Fruit fly (Drosophila melanogaster) whole organism, prepupa: ENCODE results near the gene CG7368.

Source experiments
- CG10669 ChIP-seq: fragments of 200-800 bp; sonication (Bioruptor generic); optimal IDR thresholded peaks from 3 replicates; lab custom pipeline; 2018; ENCODE audit warnings: missing biosample characterization, mild to moderate bottlenecking, missing genetic modification characterization, moderate library complexity
- CG11294 ChIP-seq: fragments of 200-800 bp; sonication (Bioruptor generic); IDR thresholded peaks from 2 replicates; pipeline ENCODE4 v1.3.6; 2022; ENCODE audit warnings: missing biosample characterization, missing genetic modification characterization
- CG11762 ChIP-seq: fragments of 200-800 bp; sonication (Bioruptor generic); optimal IDR thresholded peaks from 3 replicates; lab custom pipeline; 2016; ENCODE audit warnings: missing biosample characterization, missing genetic modification characterization; ENCODE audit not compliant: insufficient read depth
- CG15336 ChIP-seq: fragments of 200-800 bp; sonication (Bioruptor generic); IDR thresholded peaks from 2 replicates; pipeline ENCODE4 v1.3.6; 2022; ENCODE audit warnings: missing biosample characterization, missing genetic modification characterization
- CG1621 ChIP-seq: fragments of 200-800 bp; sonication (Bioruptor generic); optimal IDR thresholded peaks from 3 replicates; lab custom pipeline; 2018; ENCODE audit warnings: missing biosample characterization, mild to moderate bottlenecking, missing genetic modification characterization
- CG16779 ChIP-seq: fragments of 200-800 bp; sonication (Bioruptor generic); optimal IDR thresholded peaks from 3 replicates; lab custom pipeline; 2017; ENCODE audit warnings: missing biosample characterization, mild to moderate bottlenecking, missing genetic modification characterization
- CG31627 ChIP-seq: fragments of 200-800 bp; sonication (Bioruptor generic); optimal IDR thresholded peaks from 3 replicates; lab custom pipeline; 2016; ENCODE audit warnings: missing biosample characterization, missing genetic modification characterization
- CG3919 ChIP-seq: fragments of 200-800 bp; sonication (Bioruptor generic); optimal IDR thresholded peaks from 3 replicates; lab custom pipeline; 2016; ENCODE audit warnings: missing biosample characterization, missing genetic modification characterization
- CG6163 ChIP-seq: fragments of 200-800 bp; sonication (Bioruptor generic); IDR thresholded peaks from 3 replicates; pipeline ENCODE4 v1.3.6; 2022; ENCODE audit warnings: missing biosample characterization, missing genetic modification characterization
- CG6276 ChIP-seq: fragments of 200-800 bp; sonication (Bioruptor generic); optimal IDR thresholded peaks from 2 replicates; lab custom pipeline; 2017; ENCODE audit warnings: missing biosample characterization, mild to moderate bottlenecking, missing genetic modification characterization
- CG6808 ChIP-seq: fragments of 200-800 bp; sonication (Bioruptor generic); optimal IDR thresholded peaks from 3 replicates; lab custom pipeline; 2017; ENCODE audit warnings: missing biosample characterization, missing genetic modification characterization, mild to moderate bottlenecking, moderate library complexity, missing genetic modification reagents
- CG6854 ChIP-seq: fragments of 200-800 bp; sonication (Bioruptor generic); optimal IDR thresholded peaks from 2 replicates; lab custom pipeline; 2017; ENCODE audit warnings: missing biosample characterization, mild to moderate bottlenecking, missing genetic modification characterization
- CG7368 ChIP-seq: fragments of 200-800 bp; sonication (Bioruptor generic); optimal IDR thresholded peaks from 3 replicates; lab custom pipeline; 2016; ENCODE audit warnings: missing biosample characterization, missing genetic modification characterization
- CG8119 ChIP-seq: fragments of 200-800 bp; sonication (Bioruptor generic); IDR thresholded peaks from 3 replicates; pipeline ENCODE4 v1.3.6; 2022; ENCODE audit warnings: missing biosample characterization, missing genetic modification characterization
- CG8632 ChIP-seq: fragments of 200-800 bp; sonication (Bioruptor generic); optimal IDR thresholded peaks from 3 replicates; lab custom pipeline; 2016; ENCODE audit warnings: missing biosample characterization, missing genetic modification characterization
- Eip78C ChIP-seq: fragments of 200-800 bp; sonication (Bioruptor generic); peaks from one replicate; lab custom pipeline; 2016; ENCODE audit warnings: missing biosample characterization, missing genetic modification characterization
- Gug ChIP-seq: fragments of 200-800 bp; sonication (Bioruptor generic); IDR thresholded peaks from 2 replicates; pipeline ENCODE4 v1.3.6; 2022; ENCODE audit warnings: missing biosample characterization, missing genetic modification characterization
- Hr39 ChIP-seq: fragments of 200-800 bp; sonication (Bioruptor generic); optimal IDR thresholded peaks from 2 replicates; lab custom pipeline; 2016; ENCODE audit warnings: missing biosample characterization, missing genetic modification characterization
- Hr4 ChIP-seq: fragments of 200-800 bp; sonication (Bioruptor generic); optimal IDR thresholded peaks from 3 replicates; lab custom pipeline; 2016; ENCODE audit warnings: missing biosample characterization, missing genetic modification characterization
- OdsH ChIP-seq: fragments of 200-800 bp; sonication (Bioruptor generic); optimal IDR thresholded peaks from 3 replicates; lab custom pipeline; 2016; ENCODE audit warnings: missing biosample characterization, missing genetic modification characterization
- Sox15 ChIP-seq: fragments of 200-800 bp; sonication (Bioruptor generic); optimal IDR thresholded peaks from 3 replicates; lab custom pipeline; 2016; ENCODE audit warnings: missing biosample characterization, missing genetic modification characterization
- acj6 ChIP-seq: fragments of 200-800 bp; sonication (Bioruptor generic); optimal IDR thresholded peaks from 3 replicates; lab custom pipeline; 2016; ENCODE audit warnings: missing biosample characterization, missing genetic modification characterization
- eg ChIP-seq: fragments of 200-800 bp; sonication (Bioruptor generic); IDR thresholded peaks from 3 replicates; pipeline ENCODE4 v1.3.6; 2022; ENCODE audit warnings: missing biosample characterization, missing genetic modification characterization
- fd59A ChIP-seq: fragments of 200-800 bp; sonication (Bioruptor generic); optimal IDR thresholded peaks from 2 replicates; lab custom pipeline; 2017; ENCODE audit warnings: missing biosample characterization, mild to moderate bottlenecking, missing genetic modification characterization, missing genetic modification reagents
- fkh ChIP-seq: fragments of 200-800 bp; sonication (Bioruptor generic); optimal IDR thresholded peaks from 3 replicates; lab custom pipeline; 2017; ENCODE audit warnings: missing biosample characterization, mild to moderate bottlenecking, missing genetic modification characterization, moderate library complexity
- pdm3 ChIP-seq: fragments of 200-800 bp; sonication (Bioruptor generic); optimal IDR thresholded peaks from 3 replicates; lab custom pipeline; 2016; ENCODE audit warnings: missing biosample characterization, missing genetic modification characterization
- ss ChIP-seq, 2 experiments: fragments of 200-800 bp; sonication (Bioruptor generic); optimal IDR thresholded peaks; 2 replicates in 1 of 2; 3 replicates in 1 of 2; lab custom pipeline; 2017 to 2018; ENCODE audit warnings: mild to moderate bottlenecking in 2 of 2, missing biosample characterization in 2 of 2, missing genetic modification characterization in 2 of 2, moderate library complexity in 1 of 2
- svp ChIP-seq: fragments of 200-800 bp; sonication (Bioruptor generic); peaks from one replicate; lab custom pipeline; 2016; ENCODE audit warnings: missing biosample characterization, missing genetic modification characterization
- topi ChIP-seq: fragments of 200-800 bp; sonication (Bioruptor generic); optimal IDR thresholded peaks from 3 replicates; lab custom pipeline; 2016; ENCODE audit warnings: missing biosample characterization, missing genetic modification characterization
- vri ChIP-seq: fragments of 200-800 bp; sonication (Bioruptor generic); optimal IDR thresholded peaks from 3 replicates; lab custom pipeline; 2016; ENCODE audit warnings: missing biosample characterization, mild to moderate bottlenecking, missing genetic modification characterization

Gene CG7368

DNA sequence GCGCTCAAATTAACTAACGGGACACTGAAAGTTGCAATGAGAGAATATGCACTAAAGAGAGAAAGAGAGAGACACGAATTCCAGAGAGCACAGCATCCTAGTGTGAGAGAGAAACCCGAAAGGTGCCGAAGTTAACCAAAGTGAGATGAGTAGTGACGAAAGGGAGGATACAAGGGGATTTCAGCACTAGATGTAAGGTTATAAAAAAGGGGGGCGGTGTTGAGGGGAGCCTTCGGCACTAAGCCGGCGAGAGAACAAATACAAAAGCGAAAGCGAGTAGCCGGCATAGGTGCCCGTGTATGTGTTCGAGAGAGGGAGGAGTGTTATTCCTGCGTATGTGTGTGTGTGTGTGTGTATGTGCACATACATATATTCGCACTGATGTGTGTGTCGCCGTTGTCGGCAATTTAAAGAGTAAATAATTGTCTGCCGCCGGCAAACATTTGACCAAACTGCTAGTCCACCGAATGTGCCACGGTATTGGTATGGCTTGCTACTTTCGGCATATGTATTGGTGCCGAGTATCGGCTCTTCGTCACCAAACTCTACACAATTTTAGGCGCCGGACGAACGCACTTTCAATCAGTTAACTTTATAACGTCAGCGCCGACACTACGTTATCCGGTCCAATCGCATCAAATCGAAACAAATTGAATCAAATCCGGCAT is at the start of gene CG7368:
Gene CG7368 (plus strand): TSS at position 618 of the 668 bp plus-strand sequence.
- TF ChIP-seq CG1621 (tag; lab: Kevin White, UChicago) (no peak), CG7368 (GFP tag; lab: Kevin White, UChicago) (peak; percentile 44), topi (GFP tag; lab: Kevin White, UChicago) (no peak), Eip78C (peak; percentile 34), svp (GFP tag; lab: Kevin White, UChicago) (no peak), CG11294 (no peak)

- no peak for TF ChIP-seq CG6854
- no peak for TF ChIP-seq CG16779 (tag; lab: Kevin White, UChicago)
- TF ChIP-seq Eip78C = peak; percentile 25
- peak; percentile 34 for TF ChIP-seq CG6276 (GFP tag; lab: Kevin White, UChicago)
These were observed 49.6 kb upstream of the CG7368 start for dm6 chr3L:11547302-11547994.

- no peak for TF ChIP-seq fd59A (GFP tag; lab: Kevin White, UChicago)
- no peak for TF ChIP-seq ss (GFP tag; optimal IDR thresholded peaks at IDR 0.05; lab: Kevin White, UChicago)
- TF ChIP-seq CG10669 (GFP tag; lab: Kevin White, UChicago) = no peak
- TF ChIP-seq svp (GFP tag; lab: Kevin White, UChicago) = no peak
- TF ChIP-seq acj6 (GFP tag; lab: Kevin White, UChicago) = no peak
- TF ChIP-seq Hr39 (GFP tag; lab: Kevin White, UChicago) = no peak
- no peak for TF ChIP-seq CG31627 (GFP tag; lab: Kevin White, UChicago)
- TF ChIP-seq eg (GFP tag; lab: Robert Waterston, UW) = no peak
- no peak for TF ChIP-seq OdsH (GFP tag; lab: Kevin White, UChicago)
- no peak for TF ChIP-seq Sox15 (GFP tag; lab: Kevin White, UChicago)
- TF ChIP-seq pdm3 (GFP tag; lab: Kevin White, UChicago) = no peak
- no peak for TF ChIP-seq Eip78C
These were observed 49.0 kb upstream of the CG7368 start for dm6 chr3L:11548009-11548408.

DNA sequence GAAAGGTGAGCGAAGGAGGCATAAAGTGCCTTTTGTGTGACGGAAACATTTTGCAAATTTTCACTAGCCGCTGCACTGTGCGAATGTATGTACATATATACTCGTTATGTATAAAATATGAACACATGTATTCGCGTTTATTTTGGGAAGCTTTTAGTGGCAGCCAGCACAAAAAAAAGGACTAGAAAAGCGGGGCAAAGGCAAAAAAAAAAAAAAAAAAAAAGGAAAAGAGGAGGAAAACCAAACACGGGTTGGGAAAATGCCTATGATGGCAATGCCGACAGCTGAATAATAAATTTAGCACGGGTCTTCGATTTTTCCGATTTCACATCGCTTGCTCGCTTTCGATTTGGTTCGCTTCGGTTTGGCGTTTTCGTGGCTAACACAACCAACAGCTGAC is 47.6 kb upstream of the CG7368 start:
- peak; percentile 13; the same call in 1 of the 2 replicates for TF ChIP-seq Gug (GFP tag; lab: Robert Waterston, UW)
- peak; percentile 61; the same call in 2 of the 3 replicates for TF ChIP-seq eg (GFP tag; lab: Robert Waterston, UW)
- 0 out of 2 replicates have a peak, but pooled peaks have one; percentile 27 for TF ChIP-seq CG15336 (GFP tag; lab: Robert Waterston, UW)
- no peak for TF ChIP-seq CG10669 (GFP tag; lab: Kevin White, UChicago)
- TF ChIP-seq Hr39 (GFP tag; lab: Kevin White, UChicago) = no peak
- no peak for TF ChIP-seq Hr4
- peak; percentile 22 for TF ChIP-seq CG6276 (GFP tag; lab: Kevin White, UChicago)
- peak; percentile 11 for TF ChIP-seq Eip78C
- no peak for TF ChIP-seq CG1621 (tag; lab: Kevin White, UChicago)
- TF ChIP-seq CG8119 = peak; percentile 55; the same call in 2 of the 3 replicates
- TF ChIP-seq CG11762 (GFP tag; lab: Kevin White, UChicago) = no peak
- TF ChIP-seq CG3919 (GFP tag; lab: Kevin White, UChicago) = no peak
- TF ChIP-seq CG6808 (GFP tag; lab: Kevin White, UChicago) = no peak
- no peak for TF ChIP-seq CG8632 (GFP tag; lab: Kevin White, UChicago)
- TF ChIP-seq CG6163 = no peak

- 0 out of 3 replicates have a peak, but pooled peaks have one; percentile 24 for TF ChIP-seq CG6163
- TF ChIP-seq fkh (GFP tag; lab: Kevin White, UChicago) = peak; percentile 66
- TF ChIP-seq vri (GFP tag; lab: Kevin White, UChicago) = no peak
These were observed 46.5 kb upstream of the CG7368 start for dm6 chr3L:11550359-11551056.
